Fruit fly (Drosophila melanogaster) whole organism, embryonic: Measurements from ENCODE around the gene TTLL1A.

Source experiments
- Asciz ChIP-seq: fragments of 200-800 bp; sonication (Bioruptor generic); optimal IDR thresholded peaks from 2 replicates; lab custom pipeline; 2017; ENCODE audit warnings: missing biosample characterization, mild to moderate bottlenecking, missing genetic modification characterization, missing genetic modification reagents
- CG1603 ChIP-seq: fragments of 200-800 bp; sonication (Bioruptor generic); optimal IDR thresholded peaks from 2 replicates; lab custom pipeline; 2019; ENCODE audit warnings: missing biosample characterization, mild to moderate bottlenecking, missing genetic modification characterization, moderate library complexity
- CG17359 ChIP-seq: fragments of 200-800 bp; sonication (Bioruptor generic); optimal IDR thresholded peaks from 3 replicates; lab custom pipeline; 2018; ENCODE audit warnings: missing biosample characterization, mild to moderate bottlenecking, missing genetic modification characterization, moderate library complexity
- CG17568 ChIP-seq: fragments of 200-800 bp; sonication (Bioruptor generic); optimal IDR thresholded peaks from 2 replicates; lab custom pipeline; 2018; ENCODE audit warnings: missing biosample characterization, mild to moderate bottlenecking, missing genetic modification characterization, moderate library complexity
- CG2678 ChIP-seq: fragments of 200-800 bp; sonication (Bioruptor generic); optimal IDR thresholded peaks from 3 replicates; lab custom pipeline; 2019; ENCODE audit warnings: missing biosample characterization, mild to moderate bottlenecking, missing genetic modification characterization, moderate library complexity
- CG3995 ChIP-seq: fragments of 200-800 bp; sonication (Bioruptor generic); optimal IDR thresholded peaks from 3 replicates; lab custom pipeline; 2016; ENCODE audit warnings: missing biosample characterization, missing genetic modification characterization
- Hr78 ChIP-seq, 2 experiments: fragments of 200-800 bp in 1 of 2; fragments of >200 bp in 1 of 2; sonication (Bioruptor generic) in 1 of 2; optimal IDR thresholded peaks; 2 replicates each; lab custom pipeline; 2017 to 2019; ENCODE audit warnings: missing biosample characterization in 2 of 2, missing genetic modification characterization in 2 of 2, mild to moderate bottlenecking in 1 of 2, moderate library complexity in 1 of 2
- dysf ChIP-seq: fragments of 200-800 bp; sonication (Bioruptor generic); IDR thresholded peaks from 3 replicates; pipeline ENCODE4 v1.3.6; 2022; ENCODE audit warnings: missing biosample characterization, missing genetic modification characterization
- hb ChIP-seq: fragments of 200-800 bp; sonication (Bioruptor generic); IDR thresholded peaks from 3 replicates; pipeline ENCODE4 v1.3.6; 2022; ENCODE audit warnings: missing biosample characterization, missing genetic modification characterization; ENCODE audit not compliant: partially characterized antibody
- tap ChIP-seq: fragments of 200-800 bp; optimal IDR thresholded peaks from 3 replicates; lab custom pipeline; 2019; ENCODE audit warnings: missing biosample characterization, mild to moderate bottlenecking, missing genetic modification characterization, moderate library complexity
- zen2 ChIP-seq: fragments of 200-800 bp; sonication (Bioruptor generic); IDR thresholded peaks from 3 replicates; pipeline ENCODE4 v1.3.6; 2022; ENCODE audit warnings: missing biosample characterization, missing genetic modification characterization; ENCODE audit not compliant: partially characterized antibody

DNA sequence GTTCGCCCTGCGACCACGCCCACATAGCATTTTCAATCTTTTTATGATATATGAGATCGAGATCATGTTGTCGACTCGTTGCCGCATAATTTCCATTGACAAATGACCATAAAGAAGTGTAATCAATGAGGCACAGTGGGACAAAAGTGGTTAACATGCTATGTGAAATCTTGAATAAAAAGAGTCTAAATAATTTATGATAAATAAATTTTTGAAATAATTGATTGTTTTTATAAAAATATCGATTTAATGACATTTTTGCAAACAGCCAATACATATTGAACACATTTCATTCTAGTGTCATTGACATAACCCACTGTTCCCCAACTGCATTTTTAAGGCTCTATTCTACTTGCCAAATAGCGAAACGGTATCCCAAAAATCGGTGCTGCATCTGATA is 14.9 kb downstream of the TTLL1A start:
- TF ChIP-seq CG17568 (GFP tag; lab: Kevin White, UChicago) (no peak), CG17359 (tag; lab: Kevin White, UChicago) (peak; percentile 7), tap (tag; lab: Kevin White, UChicago) (no peak), Asciz (GFP tag; lab: Kevin White, UChicago) (no peak), zen2 (GFP tag; lab: Robert Waterston, UW) (no peak), CG2678 (tag; lab: Kevin White, UChicago) (no peak), dysf (GFP tag; lab: Robert Waterston, UW) (peak; percentile 39; the same call in 1 of the 3 replicates), CG1603 (tag; lab: Kevin White, UChicago) (no peak), Hr78 (GFP tag; optimal IDR thresholded peaks at IDR 0.05; lab: Kevin White, UChicago) (no peak), CG3995 (GFP tag; lab: Kevin White, UChicago) (no peak), hb (no peak)
